Worm (Caenorhabditis elegans): ENCODE data around the gene K11H3.3.

The K11H3.3 gene

ce11 chrIII:9817894-9818293 lies 33.8 kb upstream of the K11H3.3 start:
- no peak for TF ChIP-seq flt-1 (GFP tag; IDR thresholded peaks at IDR 0.05)

ce11 chrIII:9818763-9819162 lies 32.9 kb upstream of the K11H3.3 start, which contains the start of gene panl-3:
panl-3 (plus strand) TSS chrIII:9819056.
- TF ChIP-seq tbx-11 (GFP tag; IDR thresholded peaks at IDR 0.05): no peak
- peak; percentile 57 for TF ChIP-seq aly-1 (tag; optimal IDR thresholded peaks at IDR 0.05)
- TF ChIP-seq hmg-4 (GFP tag; optimal IDR thresholded peaks at IDR 0.05): peak; percentile 45
- no peak for TF ChIP-seq flt-1 (GFP tag; IDR thresholded peaks at IDR 0.05)
- TF ChIP-seq scrt-1 (GFP tag; IDR thresholded peaks at IDR 0.05): peak; percentile 65; the same call in 1 of the 2 replicates

ce11 chrIII:9822942-9823341 lies 28.7 kb upstream of the K11H3.3 start, which contains the start of gene arl-5:
arl-5 (plus strand) TSS chrIII:9823242.
- TF ChIP-seq F13C5.2 (tag; optimal IDR thresholded peaks at IDR 0.05): no peak
- TF ChIP-seq B0310.2 (tag; optimal IDR thresholded peaks at IDR 0.05): no peak
- TF ChIP-seq hmbx-1 (tag; optimal IDR thresholded peaks at IDR 0.05): no peak
- TF ChIP-seq tbx-37 (GFP tag; conservative IDR thresholded peaks at IDR 0.05): no peak
- no peak for TF ChIP-seq tbx-11 (GFP tag; IDR thresholded peaks at IDR 0.05)
- TF ChIP-seq ets-7 (tag; optimal IDR thresholded peaks at IDR 0.05): no peak
- no peak for TF ChIP-seq scrt-1 (GFP tag; IDR thresholded peaks at IDR 0.05)
- no peak for TF ChIP-seq pes-1 (GFP tag; IDR thresholded peaks at IDR 0.05)
- TF ChIP-seq ceh-36 (tag; optimal IDR thresholded peaks at IDR 0.05): no peak
- TF ChIP-seq ama-1 (optimal IDR thresholded peaks at IDR 0.05): no peak
- TF ChIP-seq hmg-4 (GFP tag; optimal IDR thresholded peaks at IDR 0.05): no peak
- no peak for TF ChIP-seq tra-4 (tag; optimal IDR thresholded peaks at IDR 0.05)
- no peak for TF ChIP-seq flt-1 (GFP tag; IDR thresholded peaks at IDR 0.05)
- no peak for TF ChIP-seq hnd-1 (tag; optimal IDR thresholded peaks at IDR 0.05)
- TF ChIP-seq sea-1 (GFP tag; conservative IDR thresholded peaks at IDR 0.05): no peak
- TF ChIP-seq ceh-13 (GFP tag; optimal IDR thresholded peaks at IDR 0.05): no peak
- no peak for TF ChIP-seq aly-1 (tag; optimal IDR thresholded peaks at IDR 0.05)

- no peak for TF ChIP-seq tbx-11 (GFP tag; IDR thresholded peaks at IDR 0.05)
- TF ChIP-seq ceh-36 (tag; optimal IDR thresholded peaks at IDR 0.05): no peak
- no peak for TF ChIP-seq hmbx-1 (tag; optimal IDR thresholded peaks at IDR 0.05)
- no peak for TF ChIP-seq pes-1 (GFP tag; IDR thresholded peaks at IDR 0.05)
- no peak for TF ChIP-seq B0310.2 (tag; optimal IDR thresholded peaks at IDR 0.05)
- no peak for TF ChIP-seq ets-7 (tag; optimal IDR thresholded peaks at IDR 0.05)
- TF ChIP-seq aly-1 (tag; optimal IDR thresholded peaks at IDR 0.05): no peak
- TF ChIP-seq ama-1 (optimal IDR thresholded peaks at IDR 0.05): no peak
- no peak for TF ChIP-seq hnd-1 (tag; optimal IDR thresholded peaks at IDR 0.05)
- no peak for TF ChIP-seq tbx-37 (GFP tag; conservative IDR thresholded peaks at IDR 0.05)
- no peak for TF ChIP-seq ceh-13 (GFP tag; optimal IDR thresholded peaks at IDR 0.05)
Observed at ce11 chrIII:9823748-9824147, 27.9 kb upstream of the K11H3.3 start.

- TF ChIP-seq tra-4 (tag; optimal IDR thresholded peaks at IDR 0.05): no peak
- TF ChIP-seq ama-1 (optimal IDR thresholded peaks at IDR 0.05): peak; percentile 64
Observed at ce11 chrIII:9824330-9824934, 27.2 kb upstream of the K11H3.3 start, which contains the start of gene lin-52. lin-52 (minus strand) TSS chrIII:9824750.

ce11 chrIII:9825073-9825828 lies 26.4 kb upstream of the K11H3.3 start, which contains the start of gene ZK632.9:
ZK632.9 (minus strand) TSS chrIII:9825432.
- TF ChIP-seq hnd-1 (tag; optimal IDR thresholded peaks at IDR 0.05) (no peak), ceh-13 (GFP tag; optimal IDR thresholded peaks at IDR 0.05) (no peak), F13C5.2 (tag; optimal IDR thresholded peaks at IDR 0.05) (no peak), tbx-11 (GFP tag; IDR thresholded peaks at IDR 0.05) (no peak), ama-1 (optimal IDR thresholded peaks at IDR 0.05) (no peak), hmg-4 (GFP tag; optimal IDR thresholded peaks at IDR 0.05) (no peak), B0310.2 (tag; optimal IDR thresholded peaks at IDR 0.05) (no peak), sea-1 (GFP tag; conservative IDR thresholded peaks at IDR 0.05) (no peak), scrt-1 (GFP tag; IDR thresholded peaks at IDR 0.05) (no peak), ceh-36 (tag; optimal IDR thresholded peaks at IDR 0.05) (no peak), tra-4 (tag; optimal IDR thresholded peaks at IDR 0.05) (no peak), aly-1 (tag; optimal IDR thresholded peaks at IDR 0.05) (no peak), hmbx-1 (tag; optimal IDR thresholded peaks at IDR 0.05) (no peak), ets-7 (tag; optimal IDR thresholded peaks at IDR 0.05) (no peak), tbx-37 (GFP tag; conservative IDR thresholded peaks at IDR 0.05) (no peak), flt-1 (GFP tag; IDR thresholded peaks at IDR 0.05) (no peak)

ce11 chrIII:9826005-9826404 lies 25.6 kb upstream of the K11H3.3 start:
- TF ChIP-seq flt-1 (GFP tag; IDR thresholded peaks at IDR 0.05) (no peak), hnd-1 (tag; optimal IDR thresholded peaks at IDR 0.05) (no peak), tbx-11 (GFP tag; IDR thresholded peaks at IDR 0.05) (no peak), B0310.2 (tag; optimal IDR thresholded peaks at IDR 0.05) (no peak), F13C5.2 (tag; optimal IDR thresholded peaks at IDR 0.05) (no peak), hmbx-1 (tag; optimal IDR thresholded peaks at IDR 0.05) (no peak), ama-1 (optimal IDR thresholded peaks at IDR 0.05) (no peak), ceh-36 (tag; optimal IDR thresholded peaks at IDR 0.05) (no peak), aly-1 (tag; optimal IDR thresholded peaks at IDR 0.05) (no peak), tra-4 (tag; optimal IDR thresholded peaks at IDR 0.05) (no peak), sea-1 (GFP tag; conservative IDR thresholded peaks at IDR 0.05) (no peak), ets-7 (tag; optimal IDR thresholded peaks at IDR 0.05) (no peak), ceh-13 (GFP tag; optimal IDR thresholded peaks at IDR 0.05) (no peak), tbx-37 (GFP tag; conservative IDR thresholded peaks at IDR 0.05) (no peak), scrt-1 (GFP tag; IDR thresholded peaks at IDR 0.05) (no peak), pes-1 (GFP tag; IDR thresholded peaks at IDR 0.05) (no peak), hmg-4 (GFP tag; optimal IDR thresholded peaks at IDR 0.05) (no peak)
